Worm (Caenorhabditis elegans): ENCODE data around the gene lsm-3.

ce11 chrIV:13377716-13378115 is 9.3 kb upstream of the lsm-3 start, which contains the start of gene mau-8:
- no peak for TF ChIP-seq klf-2 (GFP tag; conservative IDR thresholded peaks at IDR 0.05)
- no peak for TF ChIP-seq ztf-29 (GFP tag; IDR thresholded peaks at IDR 0.05)
- TF ChIP-seq med-1 (GFP tag; optimal IDR thresholded peaks at IDR 0.05; ENCODE audit: insufficient read depth) = no peak
- TF ChIP-seq T22C8.4 (GFP tag; IDR thresholded peaks at IDR 0.05) = no peak
- TF ChIP-seq tab-1 (GFP tag; IDR thresholded peaks at IDR 0.05) = no peak
